Worm (Caenorhabditis elegans) whole organism, L3 larva: ENCODE data around the gene F56D2.2.

Source experiments
- R02D3.7 ChIP-seq: fragments of 150-350 bp; optimal IDR thresholded peaks from 2 replicates; lab custom pipeline; 2014; ENCODE audit warnings: missing biosample characterization, missing genetic modification characterization
- ZK546.5 ChIP-seq: sonication (generic microtip); optimal IDR thresholded peaks from 2 replicates; lab custom pipeline; 2017; ENCODE audit warnings: missing biosample characterization, missing genetic modification characterization
- aly-2 ChIP-seq: fragments of 150-350 bp; optimal IDR thresholded peaks from 2 replicates; lab custom pipeline; 2014; ENCODE audit warnings: missing biosample characterization, missing genetic modification characterization
- ama-1 ChIP-seq: fragments of 150-350 bp; optimal IDR thresholded peaks from 2 replicates; lab custom pipeline; 2018
- ceh-28 ChIP-seq: fragments of 150-350 bp; optimal IDR thresholded peaks from 2 replicates; lab custom pipeline; 2014; ENCODE audit warnings: missing biosample characterization, missing genetic modification reagents, missing genetic modification characterization
- ceh-82 ChIP-seq: fragments of 150-350 bp; optimal IDR thresholded peaks from 2 replicates; lab custom pipeline; 2014; ENCODE audit warnings: missing biosample characterization, missing genetic modification characterization
- ceh-9 ChIP-seq: sonication (generic microtip); optimal IDR thresholded peaks from 2 replicates; lab custom pipeline; 2018; ENCODE audit warnings: missing biosample characterization, missing genetic modification characterization
- daf-12 ChIP-seq: fragments of 150-350 bp; optimal IDR thresholded peaks from 2 replicates; lab custom pipeline; 2014; ENCODE audit warnings: missing biosample characterization, missing genetic modification reagents, missing genetic modification characterization
- egl-27 ChIP-seq: sonication (generic microtip); optimal IDR thresholded peaks from 4 replicates; lab custom pipeline; 2017; ENCODE audit warnings: missing biosample characterization, missing genetic modification reagents, missing genetic modification characterization
- egl-5 ChIP-seq: fragments of 150-350 bp; optimal IDR thresholded peaks from 2 replicates; lab custom pipeline; 2017; ENCODE audit warnings: missing biosample characterization, missing genetic modification reagents, missing genetic modification characterization, inconsistent platforms
- elt-1 ChIP-seq: fragments of 150-350 bp; optimal IDR thresholded peaks from 2 replicates; lab custom pipeline; 2014; ENCODE audit warnings: missing biosample characterization, missing genetic modification characterization
- elt-2 ChIP-seq: sonication (generic microtip); optimal IDR thresholded peaks from 2 replicates; lab custom pipeline; 2016; ENCODE audit warnings: missing genetic modification reagents, mild to moderate bottlenecking, missing genetic modification characterization, missing compliant biosample characterization
- eor-1 ChIP-seq, 2 experiments: fragments of 150-350 bp; optimal IDR thresholded peaks; 2 replicates each; lab custom pipeline; 2014 to 2018; ENCODE audit warnings: missing biosample characterization in 2 of 2, missing genetic modification characterization in 2 of 2
- fkh-10 ChIP-seq: sonication (generic microtip); optimal IDR thresholded peaks from 2 replicates; lab custom pipeline; 2017; ENCODE audit warnings: missing biosample characterization, missing genetic modification reagents, missing genetic modification characterization
- fkh-2 ChIP-seq: fragments of 150-350 bp; optimal IDR thresholded peaks from 2 replicates; lab custom pipeline; 2014; ENCODE audit warnings: missing biosample characterization, missing genetic modification reagents, missing genetic modification characterization
- fos-1 ChIP-seq: fragments of 150-350 bp; optimal IDR thresholded peaks from 2 replicates; lab custom pipeline; 2014; ENCODE audit warnings: missing biosample characterization, missing genetic modification characterization
- hmg-11 ChIP-seq: sonication (generic microtip); optimal IDR thresholded peaks from 2 replicates; lab custom pipeline; 2016; ENCODE audit warnings: missing genetic modification characterization, missing compliant biosample characterization
- lin-15B ChIP-seq: fragments of 150-350 bp; optimal IDR thresholded peaks from 2 replicates; lab custom pipeline; 2014; ENCODE audit warnings: missing biosample characterization, missing genetic modification characterization
- lin-39 ChIP-seq: fragments of 150-350 bp; optimal IDR thresholded peaks from 2 replicates; lab custom pipeline; 2018; ENCODE audit warnings: missing biosample characterization, missing genetic modification reagents, missing genetic modification characterization
- lsy-12 ChIP-seq: sonication (generic microtip); optimal IDR thresholded peaks from 2 replicates; lab custom pipeline; 2016; ENCODE audit warnings: mild to moderate bottlenecking, missing genetic modification characterization, missing compliant biosample characterization
- mdl-1 ChIP-seq: fragments of 150-350 bp; optimal IDR thresholded peaks from 2 replicates; lab custom pipeline; 2014; ENCODE audit warnings: missing biosample characterization, missing genetic modification characterization
- nfya-1 ChIP-seq: sonication (generic microtip); optimal IDR thresholded peaks from 2 replicates; lab custom pipeline; 2017; ENCODE audit warnings: missing genetic modification characterization, mild to moderate bottlenecking, missing compliant biosample characterization, antibody characterized with exemption, moderate library complexity; ENCODE audit not compliant: insufficient read depth
- nhr-23 ChIP-seq: fragments of 150-350 bp; optimal IDR thresholded peaks from 2 replicates; lab custom pipeline; 2014; ENCODE audit warnings: missing biosample characterization, missing genetic modification reagents, missing genetic modification characterization
- nhr-237 ChIP-seq: fragments of 150-350 bp; optimal IDR thresholded peaks from 2 replicates; lab custom pipeline; 2014; ENCODE audit warnings: missing biosample characterization, missing genetic modification characterization
- nhr-25 ChIP-seq: sonication (generic microtip); optimal IDR thresholded peaks from 2 replicates; lab custom pipeline; 2017; ENCODE audit warnings: missing biosample characterization, missing genetic modification characterization
- nhr-28 ChIP-seq: fragments of 150-350 bp; optimal IDR thresholded peaks from 2 replicates; lab custom pipeline; 2014; ENCODE audit warnings: missing biosample characterization, missing genetic modification characterization
- nhr-43 ChIP-seq: sonication (generic microtip); optimal IDR thresholded peaks from 2 replicates; lab custom pipeline; 2016; ENCODE audit warnings: mild to moderate bottlenecking, missing genetic modification characterization, missing compliant biosample characterization; ENCODE audit not compliant: poor library complexity, severe bottlenecking
- nhr-77 ChIP-seq: fragments of 150-350 bp; optimal IDR thresholded peaks from 2 replicates; lab custom pipeline; 2014; ENCODE audit warnings: missing biosample characterization, missing genetic modification characterization
- pha-4 ChIP-seq: fragments of 150-350 bp; optimal IDR thresholded peaks from 2 replicates; lab custom pipeline; 2014; ENCODE audit warnings: missing biosample characterization, missing genetic modification reagents, missing genetic modification characterization
- pqm-1 ChIP-seq: fragments of 150-350 bp; optimal IDR thresholded peaks from 2 replicates; lab custom pipeline; 2017; ENCODE audit warnings: missing biosample characterization, missing genetic modification characterization, inconsistent platforms
- sea-2 ChIP-seq: fragments of 150-350 bp; sonication (generic microtip); optimal IDR thresholded peaks from 4 replicates; lab custom pipeline; 2014; ENCODE audit warnings: missing biosample characterization, missing genetic modification reagents, missing genetic modification characterization
- skn-1 ChIP-seq: fragments of 150-350 bp; optimal IDR thresholded peaks from 2 replicates; lab custom pipeline; 2014; ENCODE audit warnings: missing biosample characterization, missing genetic modification characterization
- snpc-4 ChIP-seq: fragments of 150-350 bp; optimal IDR thresholded peaks from 2 replicates; lab custom pipeline; 2014; ENCODE audit warnings: missing biosample characterization, missing genetic modification characterization
- tbx-2 ChIP-seq: sonication (generic microtip); optimal IDR thresholded peaks from 2 replicates; lab custom pipeline; 2016; ENCODE audit warnings: mild to moderate bottlenecking, missing genetic modification characterization, missing compliant biosample characterization
- unc-39 ChIP-seq: sonication (generic microtip); optimal IDR thresholded peaks from 4 replicates; lab custom pipeline; 2017; ENCODE audit warnings: missing biosample characterization, missing genetic modification characterization
- unc-62 ChIP-seq: fragments of 150-350 bp; sonication (generic microtip); optimal IDR thresholded peaks from 4 replicates; lab custom pipeline; 2014; ENCODE audit warnings: missing biosample characterization, missing genetic modification reagents, missing genetic modification characterization
- zag-1 ChIP-seq: fragments of 150-350 bp; optimal IDR thresholded peaks from 2 replicates; lab custom pipeline; 2014; ENCODE audit warnings: missing biosample characterization, missing genetic modification characterization
- ztf-4 ChIP-seq: fragments of 150-350 bp; optimal IDR thresholded peaks from 2 replicates; lab custom pipeline; 2014; ENCODE audit warnings: missing biosample characterization, missing genetic modification characterization

Gene F56D2.2

ce11 chrIII:5621236-5621635, 34.2 kb downstream of the F56D2.2 start (continued):
- TF ChIP-seq egl-27 (tag; lab: Kevin White, UChicago): no peak
- no peak for TF ChIP-seq nhr-237 (tag; lab: Kevin White, UChicago)

- peak; percentile 53 for TF ChIP-seq pha-4 (tag; lab: Kevin White, UChicago)
- TF ChIP-seq skn-1 (tag; lab: Kevin White, UChicago): no peak
- TF ChIP-seq nhr-77 (tag; lab: Kevin White, UChicago): no peak
Observed at ce11 chrIII:5622232-5623009, 35.4 kb downstream of the F56D2.2 start.

ce11 chrIII:5623418-5623817, 36.4 kb downstream of the F56D2.2 start:
- TF ChIP-seq fkh-10 (GFP tag; lab: Kevin White, UChicago) (peak; percentile 26), nfya-1 (tag; lab: Kevin White, UChicago) (peak; percentile 21), ceh-9 (tag; lab: Kevin White, UChicago) (no peak), nhr-43 (tag; lab: Kevin White, UChicago) (no peak), eor-1 (tag; optimal IDR thresholded peaks at IDR 0.05; lab: Kevin White, UChicago) (no peak)

ce11 chrIII:5624835-5625234, 37.8 kb downstream of the F56D2.2 start, which contains the start of gene daf-4:
Gene daf-4, plus strand, starts transcription at chrIII:5625135.
- TF ChIP-seq hmg-11 (tag; lab: Kevin White, UChicago) (no peak), skn-1 (tag; lab: Kevin White, UChicago) (no peak), pha-4 (tag; lab: Kevin White, UChicago) (no peak), nhr-28 (no peak), ceh-9 (tag; lab: Kevin White, UChicago) (no peak), tbx-2 (tag; lab: Kevin White, UChicago) (no peak), ama-1 (lab: Kevin White, UChicago) (no peak), mdl-1 (tag; lab: Kevin White, UChicago) (no peak), lsy-12 (no peak), aly-2 (tag; lab: Kevin White, UChicago) (no peak), ceh-82 (no peak), fkh-2 (tag; lab: Kevin White, UChicago) (no peak)

ce11 chrIII:5629225-5629624, 42.2 kb downstream of the F56D2.2 start:
- no peak for TF ChIP-seq pha-4 (tag; lab: Kevin White, UChicago)
- TF ChIP-seq fos-1 (tag; lab: Kevin White, UChicago): no peak
- TF ChIP-seq nhr-23: no peak

ce11 chrIII:5630350-5630749, 43.3 kb downstream of the F56D2.2 start:
- TF ChIP-seq lin-39 (tag; lab: Kevin White, UChicago) (peak; percentile 23), elt-1 (no peak), elt-2 (tag; lab: Kevin White, UChicago) (no peak)

ce11 chrIII:5632426-5632976, 45.4 kb downstream of the F56D2.2 start:
- TF ChIP-seq egl-5 (tag; lab: Kevin White, UChicago) (no peak), daf-12 (tag; lab: Kevin White, UChicago) (no peak), aly-2 (tag; lab: Kevin White, UChicago) (no peak), nhr-77 (tag; lab: Kevin White, UChicago) (no peak), ceh-82 (no peak), sea-2 (GFP tag; lab: Kevin White, UChicago) (no peak), eor-1 (tag; optimal IDR thresholded peaks at IDR 0.05; lab: Kevin White, UChicago) (no peak), ZK546.5 (tag; lab: Kevin White, UChicago) (no peak), ceh-28 (tag; lab: Kevin White, UChicago) (no peak), nhr-237 (tag; lab: Kevin White, UChicago) (no peak), zag-1 (tag; lab: Kevin White, UChicago) (no peak), nhr-43 (tag; lab: Kevin White, UChicago) (no peak), unc-39 (no peak), lsy-12 (no peak), ztf-4 (tag; lab: Kevin White, UChicago) (no peak), ceh-9 (tag; lab: Kevin White, UChicago) (no peak), nfya-1 (tag; lab: Kevin White, UChicago) (peak; percentile 35), egl-27 (tag; lab: Kevin White, UChicago) (no peak), unc-62 (GFP tag; lab: Kevin White, UChicago) (no peak), pqm-1 (tag; lab: Kevin White, UChicago) (no peak), snpc-4 (peak; percentile 94), nhr-25 (tag; lab: Kevin White, UChicago) (no peak), fkh-10 (GFP tag; lab: Kevin White, UChicago) (peak; percentile 54), skn-1 (tag; lab: Kevin White, UChicago) (no peak), lin-39 (tag; lab: Kevin White, UChicago) (peak; percentile 41), lin-15B (no peak), R02D3.7 (tag; lab: Kevin White, UChicago) (no peak)
